Worm (Caenorhabditis elegans) whole organism, young adult: Measurements from ENCODE around the gene rmd-1.

Experiments
- B0035.1 ChIP-seq: sonication (generic microtip); optimal IDR thresholded peaks from 2 replicates; lab custom pipeline; 2016; ENCODE audit warnings: missing genetic modification characterization, mild to moderate bottlenecking, missing compliant biosample characterization, missing genotype, missing genetic modification reagents
- C17E4.6 ChIP-seq: fragments of 200-800 bp; sonication (Bioruptor generic); IDR thresholded peaks from 2 replicates; pipeline ENCODE4 v1.3.6; 2022; ENCODE audit warnings: missing genetic modification reagents, missing genetic modification characterization, missing compliant biosample characterization
- D2030.7 ChIP-seq: fragments of 200-800 bp; sonication (Bioruptor generic); IDR thresholded peaks from 2 replicates; pipeline ENCODE4 v1.3.6; 2022; ENCODE audit warnings: missing genetic modification reagents, missing genetic modification characterization, missing compliant biosample characterization
- gei-17 ChIP-seq: fragments of 200-800 bp; sonication (Bioruptor generic); optimal IDR thresholded peaks from 2 replicates; lab custom pipeline; 2018; ENCODE audit warnings: mild to moderate bottlenecking, missing genetic modification characterization, missing compliant biosample characterization
- unc-130 ChIP-seq: sonication (generic microtip); optimal IDR thresholded peaks from 2 replicates; lab custom pipeline; 2016; ENCODE audit warnings: missing genetic modification reagents, missing genetic modification characterization, missing compliant biosample characterization

- no peak for TF ChIP-seq C17E4.6
- no peak for TF ChIP-seq B0035.1
- no peak for TF ChIP-seq D2030.7
- TF ChIP-seq gei-17, result no peak
- no peak for TF ChIP-seq unc-130 (GFP tag; lab: Kevin White, UChicago)
These were observed 44.2 kb upstream of the rmd-1 start for ce11 chrIII:9714731-9715130.
